Worm (Caenorhabditis elegans) whole organism, late embryonic: ENCODE results near the gene irld-14.

ENCODE experiments used
- eyg-1 ChIP-seq: sonication (generic microtip); optimal IDR thresholded peaks from 2 replicates; lab custom pipeline; 2016; ENCODE audit warnings: missing genotype, missing genetic modification characterization, missing compliant biosample characterization
- fkh-10 ChIP-seq: fragments of 150-350 bp; optimal IDR thresholded peaks from 2 replicates; lab custom pipeline; 2014; ENCODE audit warnings: missing biosample characterization, missing genetic modification reagents, missing genetic modification characterization
- hlh-8 ChIP-seq: sonication (generic microtip); optimal IDR thresholded peaks from 2 replicates; lab custom pipeline; 2016; ENCODE audit warnings: missing genotype, missing genetic modification characterization, missing compliant biosample characterization
- lin-11 ChIP-seq: fragments of 200-800 bp; sonication (Bioruptor generic); optimal IDR thresholded peaks from 2 replicates; lab custom pipeline; 2018; ENCODE audit warnings: mild to moderate bottlenecking, missing genetic modification characterization, missing compliant biosample characterization
- pha-4 ChIP-seq: fragments of 150-350 bp; optimal IDR thresholded peaks from 2 replicates; lab custom pipeline; 2018; ENCODE audit warnings: missing biosample characterization, missing genetic modification reagents, missing genetic modification characterization
- pqm-1 ChIP-seq: sonication (generic microtip); optimal IDR thresholded peaks from 2 replicates; lab custom pipeline; 2016; ENCODE audit warnings: missing genetic modification characterization, missing compliant biosample characterization

DNA sequence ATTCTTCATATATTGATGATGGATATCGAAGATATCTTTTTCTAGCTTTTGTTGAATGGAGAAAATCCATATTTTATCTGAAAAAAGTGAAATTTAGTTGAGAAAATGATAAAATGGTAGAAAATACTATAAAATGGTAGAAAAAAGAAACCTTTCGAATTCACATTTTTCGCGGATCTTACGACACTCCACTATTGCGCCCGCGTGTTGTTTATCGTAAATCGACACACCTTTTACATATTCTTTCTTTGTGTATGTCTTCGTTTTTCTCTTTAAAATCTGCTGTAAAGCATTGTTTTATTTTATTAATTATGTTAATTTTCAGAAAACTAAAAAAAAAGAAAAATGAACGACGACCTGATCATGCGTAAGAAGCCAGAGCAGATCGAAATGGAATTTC lies 5.5 kb upstream of the irld-14 start, which contains the start of the genes cdt-2 and T01C3.2:
- TF ChIP-seq pqm-1 (tag; lab: Kevin White, UChicago), result no peak
- no peak for TF ChIP-seq pha-4
- no peak for TF ChIP-seq eyg-1 (tag; lab: Kevin White, UChicago)
- no peak for TF ChIP-seq hlh-8 (tag; lab: Kevin White, UChicago)
- TF ChIP-seq fkh-10 (GFP tag; lab: Kevin White, UChicago), result no peak
- TF ChIP-seq lin-11 (tag; lab: Kevin White, UChicago), result no peak
